Fruit fly (Drosophila melanogaster): ENCODE results near the gene CG46435.

CG46435 gene

DNA sequence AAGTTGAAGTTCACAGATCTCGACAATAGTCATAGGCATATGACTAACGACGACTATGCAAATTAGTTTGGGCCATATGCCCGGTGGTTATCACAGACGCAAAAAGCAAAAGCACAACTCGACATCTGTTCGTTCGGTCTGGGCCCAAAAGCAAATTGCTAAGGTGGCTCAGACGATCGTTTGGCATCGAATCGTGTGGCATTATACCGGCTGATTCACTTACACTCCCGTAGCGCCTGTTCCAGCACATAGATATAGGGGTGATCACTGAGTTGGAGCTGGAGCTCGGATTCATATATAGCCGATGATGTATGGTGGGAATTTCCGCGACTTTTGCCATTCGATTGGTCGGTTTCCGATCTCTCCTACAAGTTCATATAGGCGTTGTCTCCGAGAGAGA is 21.2 kb downstream of the CG46435 start:
- TF ChIP-seq Sox102F (GFP tag; optimal IDR thresholded peaks at IDR 0.05) (no peak), CG4318 (GFP tag; optimal IDR thresholded peaks at IDR 0.05) (no peak), CG6854 (GFP tag; optimal IDR thresholded peaks at IDR 0.05) (no peak), CG31627 (GFP tag; optimal IDR thresholded peaks at IDR 0.05) (no peak), lz (GFP tag; optimal IDR thresholded peaks at IDR 0.05) (no peak), CG6808 (GFP tag; optimal IDR thresholded peaks at IDR 0.05) (no peak), Met (GFP tag; optimal IDR thresholded peaks at IDR 0.05) (no peak), CG15336 (GFP tag; IDR thresholded peaks at IDR 0.05) (no peak), pdm3 (GFP tag; optimal IDR thresholded peaks at IDR 0.05) (no peak), Eip78C (GFP tag) (no peak), CG3919 (GFP tag; optimal IDR thresholded peaks at IDR 0.05) (no peak), achi (GFP tag; optimal IDR thresholded peaks at IDR 0.05) (no peak), acj6 (GFP tag; optimal IDR thresholded peaks at IDR 0.05) (no peak), salr (GFP tag; optimal IDR thresholded peaks at IDR 0.05) (no peak), net (GFP tag; optimal IDR thresholded peaks at IDR 0.05) (no peak), fkh (GFP tag; optimal IDR thresholded peaks at IDR 0.05) (no peak), CG11902 (GFP tag; optimal IDR thresholded peaks at IDR 0.05) (no peak)

DNA sequence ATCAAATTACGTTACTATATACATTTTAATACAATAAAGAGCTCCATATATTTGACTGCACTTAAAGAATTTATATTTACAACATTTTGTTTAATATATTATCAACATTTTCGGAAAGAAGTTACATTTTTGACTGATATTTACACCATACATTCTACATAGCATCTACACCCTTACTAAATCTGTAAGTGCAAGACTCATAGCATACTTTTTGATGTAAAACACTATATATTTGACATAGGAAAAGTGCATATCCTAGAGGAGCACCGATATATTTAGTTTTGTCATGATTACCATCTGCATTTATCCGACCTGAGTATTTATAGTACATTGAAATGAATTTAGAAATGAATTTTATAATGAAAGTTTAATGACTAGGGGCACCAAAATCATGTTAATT is 24.1 kb downstream of the CG46435 start:
- TF ChIP-seq Blimp-1 (GFP tag; optimal IDR thresholded peaks at IDR 0.05), result no peak
- TF ChIP-seq Eip93F (GFP tag; optimal IDR thresholded peaks at IDR 0.05), result no peak
- TF ChIP-seq CG10669 (GFP tag; optimal IDR thresholded peaks at IDR 0.05), result no peak
- TF ChIP-seq eg (GFP tag; IDR thresholded peaks at IDR 0.05), result no peak
- no peak for TF ChIP-seq acj6 (GFP tag; optimal IDR thresholded peaks at IDR 0.05)
- no peak for TF ChIP-seq Ets96B (tag; optimal IDR thresholded peaks at IDR 0.05)
- no peak for TF ChIP-seq Hr4 (GFP tag; optimal IDR thresholded peaks at IDR 0.05)
- no peak for TF ChIP-seq OdsH (GFP tag; optimal IDR thresholded peaks at IDR 0.05)
- no peak for TF ChIP-seq CG4318 (GFP tag; optimal IDR thresholded peaks at IDR 0.05)
- TF ChIP-seq CG6163 (GFP tag; IDR thresholded peaks at IDR 0.05), result no peak
- no peak for TF ChIP-seq topi (GFP tag; optimal IDR thresholded peaks at IDR 0.05)
- no peak for TF ChIP-seq dsx (GFP tag; optimal IDR thresholded peaks at IDR 0.05; ENCODE audit: poor library complexity, severe bottlenecking)
- TF ChIP-seq CG7368 (GFP tag; optimal IDR thresholded peaks at IDR 0.05), result no peak

DNA sequence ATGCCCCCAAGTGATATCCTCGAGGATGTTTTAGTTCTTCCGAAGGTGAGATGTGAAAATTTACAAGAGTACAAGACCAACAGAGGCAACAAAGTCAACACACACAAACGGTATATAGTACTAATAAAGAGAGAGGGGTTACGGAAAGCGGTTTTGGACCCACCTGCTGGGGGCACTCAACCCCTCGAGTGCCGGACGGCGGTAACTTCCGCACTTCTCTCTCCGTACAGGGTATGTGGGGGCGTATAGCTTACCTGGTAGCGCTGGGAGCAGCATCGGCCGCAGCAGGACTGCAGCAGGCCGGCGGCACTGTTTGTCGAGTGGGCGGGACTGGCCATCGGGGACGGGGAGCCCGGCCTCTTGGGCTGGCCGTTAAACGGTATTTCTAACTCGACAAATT is 24.5 kb downstream of the CG46435 start:
- no peak for TF ChIP-seq CG32006 (GFP tag; optimal IDR thresholded peaks at IDR 0.05)

DNA sequence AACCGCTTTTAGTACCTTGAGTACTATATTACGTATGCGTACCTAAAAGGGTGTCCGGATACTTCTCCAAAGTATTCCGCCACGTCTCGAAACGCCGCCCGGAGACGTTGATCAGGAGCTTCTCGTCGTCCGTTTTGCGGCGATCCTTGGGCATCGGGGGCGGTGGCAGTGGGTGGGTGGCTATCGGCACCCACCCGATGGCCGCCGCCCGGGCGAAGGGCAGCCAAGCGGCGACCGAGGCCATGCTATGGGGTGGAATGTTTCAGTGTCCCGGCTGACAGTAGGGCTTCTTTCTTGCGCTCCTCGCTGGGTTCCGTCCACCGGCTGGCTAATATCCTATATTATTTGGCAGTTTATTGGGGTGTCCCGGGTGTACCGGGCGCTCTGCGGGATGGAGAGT is 29.5 kb downstream of the CG46435 start:
- no peak for TF ChIP-seq CG7368 (GFP tag; optimal IDR thresholded peaks at IDR 0.05)
- TF ChIP-seq CG6276 (GFP tag; optimal IDR thresholded peaks at IDR 0.05), result no peak
- TF ChIP-seq CG3919 (GFP tag; optimal IDR thresholded peaks at IDR 0.05), result no peak
- no peak for TF ChIP-seq CG10631 (GFP tag; optimal IDR thresholded peaks at IDR 0.05)
- no peak for TF ChIP-seq dsx (GFP tag; optimal IDR thresholded peaks at IDR 0.05; ENCODE audit: poor library complexity, severe bottlenecking)
- TF ChIP-seq CG8632 (GFP tag; optimal IDR thresholded peaks at IDR 0.05), result no peak
- no peak for TF ChIP-seq Sox14 (GFP tag; optimal IDR thresholded peaks at IDR 0.05)
- no peak for TF ChIP-seq acj6 (GFP tag; optimal IDR thresholded peaks at IDR 0.05)
- TF ChIP-seq fkh (GFP tag; optimal IDR thresholded peaks at IDR 0.05), result no peak
- no peak for TF ChIP-seq CG15336 (GFP tag; IDR thresholded peaks at IDR 0.05)
- TF ChIP-seq OdsH (GFP tag; optimal IDR thresholded peaks at IDR 0.05), result no peak
- no peak for TF ChIP-seq Sox15 (GFP tag; optimal IDR thresholded peaks at IDR 0.05)
- no peak for TF ChIP-seq CG6854 (GFP tag; optimal IDR thresholded peaks at IDR 0.05)

DNA sequence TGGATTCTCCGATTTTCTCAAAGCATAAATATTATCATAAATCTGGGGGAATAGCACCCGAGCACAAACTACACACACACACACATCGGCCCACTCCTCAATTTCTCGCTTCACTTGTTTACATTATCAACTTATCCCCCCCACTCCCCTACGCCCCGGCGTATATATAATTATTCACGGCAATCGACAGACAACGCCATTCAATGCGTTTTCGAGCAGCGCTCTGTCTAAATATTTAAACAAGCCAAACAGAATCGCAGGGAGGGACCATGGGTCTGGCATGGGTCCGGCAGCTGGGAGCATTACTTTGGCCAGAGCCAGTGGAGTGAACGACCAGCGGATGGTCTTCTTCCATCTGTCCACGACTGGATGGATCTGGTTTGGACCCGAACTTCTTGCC is 30.7 kb downstream of the CG46435 start:
- TF ChIP-seq CG3032 (tag; optimal IDR thresholded peaks at IDR 0.05) (no peak), Eip75B (GFP tag; optimal IDR thresholded peaks at IDR 0.05) (no peak), esn (GFP tag; optimal IDR thresholded peaks at IDR 0.05) (peak; percentile 44), Sox15 (GFP tag; optimal IDR thresholded peaks at IDR 0.05) (no peak), CG3919 (GFP tag; optimal IDR thresholded peaks at IDR 0.05) (no peak), svp (GFP tag) (peak; percentile 25), lz (GFP tag; optimal IDR thresholded peaks at IDR 0.05) (no peak), Hr38 (GFP tag; optimal IDR thresholded peaks at IDR 0.05) (no peak), achi (GFP tag; optimal IDR thresholded peaks at IDR 0.05) (peak; percentile 17), Ets21C (GFP tag; optimal IDR thresholded peaks at IDR 0.05) (no peak), Sox14 (GFP tag; optimal IDR thresholded peaks at IDR 0.05) (no peak), CG34406 (GFP tag; optimal IDR thresholded peaks at IDR 0.05) (no peak), CG11902 (GFP tag; optimal IDR thresholded peaks at IDR 0.05) (no peak), CG10669 (GFP tag; optimal IDR thresholded peaks at IDR 0.05) (no peak), Smox (GFP tag; optimal IDR thresholded peaks at IDR 0.05) (peak; percentile 14), Hr39 (GFP tag; optimal IDR thresholded peaks at IDR 0.05) (no peak), CG6808 (GFP tag; optimal IDR thresholded peaks at IDR 0.05) (no peak), Ets96B (tag; optimal IDR thresholded peaks at IDR 0.05) (no peak), dac (GFP tag; optimal IDR thresholded peaks at IDR 0.05) (no peak), CG6792 (GFP tag; optimal IDR thresholded peaks at IDR 0.05) (peak; percentile 14)

Data from whole organism, prepupa.